Worm (Caenorhabditis elegans): ENCODE measurements around the gene otub-4.
"Not testable (repeated sequence)": the region's sequence is repeated elsewhere in the genome, so short reads cannot be mapped to it uniquely, and the experiment has no call there.

otub-4 gene

ce11 chrIV:3336585-3336984, 41.3 kb downstream of the otub-4 start, which contains the start of gene F42A6.6 (continued):
- peak in 1 of 2 experiments; percentile 53 for TF ChIP-seq lsy-2 (tag; optimal IDR thresholded peaks at IDR 0.05)
- no peak for TF ChIP-seq nhr-76 (tag; optimal IDR thresholded peaks at IDR 0.05)
- peak; percentile 84 for TF ChIP-seq F49E8.2 (tag; optimal IDR thresholded peaks at IDR 0.05; ENCODE audit: borderline replicate concordance)
- TF ChIP-seq duxl-1 (tag; optimal IDR thresholded peaks at IDR 0.05; ENCODE audit: poor library complexity) = peak; percentile 33

ce11 chrIV:3331758-3332157, 46.2 kb downstream of the otub-4 start, which contains the start of gene F42A6.5:
TSS of gene F42A6.5 (minus strand) at chrIV:3331858.
- not testable (repeated sequence) for TF ChIP-seq zfp-2 (tag; optimal IDR thresholded peaks at IDR 0.05); zip-2 (tag; optimal IDR thresholded peaks at IDR 0.05); madf-5 (GFP tag; IDR thresholded peaks at IDR 0.05)

Data from whole organism, L4 larva.